Worm (Caenorhabditis elegans): ENCODE data around the gene T24C4.10.

DNA sequence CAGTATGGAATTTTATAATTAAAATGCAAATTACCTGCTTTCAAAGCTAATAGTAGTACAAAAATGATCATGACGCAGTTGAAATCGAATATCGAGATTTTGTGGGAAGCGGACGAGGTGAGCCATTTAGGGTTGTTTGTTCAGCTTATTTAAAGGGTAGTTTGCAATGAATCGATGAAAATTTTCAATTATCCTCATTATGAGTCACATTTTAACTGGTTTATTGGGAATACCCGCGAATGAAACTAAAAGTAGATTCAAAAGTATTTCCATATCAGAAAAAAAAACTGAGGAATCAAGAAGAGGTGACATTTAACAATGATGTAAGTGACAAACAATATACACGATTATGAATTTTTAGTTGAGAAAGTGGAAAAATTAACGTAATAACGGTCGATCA lies 28.3 kb upstream of the T24C4.10 start, which contains the start of gene F23H11.7:
- TF ChIP-seq W03F9.2 (tag; optimal IDR thresholded peaks at IDR 0.05) (no peak), him-1 (tag; optimal IDR thresholded peaks at IDR 0.05) (no peak)

Measured in whole organism, L4/young adult.